Worm (Caenorhabditis elegans): ENCODE data around the gene spp-20.

spp-20 gene

ce11 chrV:6533030-6533429, 25.0 kb downstream of the spp-20 start, which contains the start of gene hpo-26:
Gene hpo-26, minus strand, starts transcription at chrV:6533060.
- TF ChIP-seq ceh-16 (tag; optimal IDR thresholded peaks at IDR 0.05) (no peak), lin-13 (GFP tag; optimal IDR thresholded peaks at IDR 0.05) (no peak), C34F6.9 (tag; optimal IDR thresholded peaks at IDR 0.05) (no peak), ztf-4 (tag; optimal IDR thresholded peaks at IDR 0.05) (no peak), zag-1 (tag; optimal IDR thresholded peaks at IDR 0.05) (no peak), mdl-1 (tag; optimal IDR thresholded peaks at IDR 0.05) (no peak), sma-9 (GFP tag; optimal IDR thresholded peaks at IDR 0.05) (peak; percentile 22), sma-9 (tag; optimal IDR thresholded peaks at IDR 0.05) (no peak), elt-3 (tag; optimal IDR thresholded peaks at IDR 0.05) (no peak), F13H6.1 (tag; optimal IDR thresholded peaks at IDR 0.05) (peak; percentile 70), R02D3.7 (tag; optimal IDR thresholded peaks at IDR 0.05) (no peak), nhr-129 (tag; optimal IDR thresholded peaks at IDR 0.05) (peak; percentile 39), skn-1 (tag; optimal IDR thresholded peaks at IDR 0.05) (no peak), mab-5 (tag; optimal IDR thresholded peaks at IDR 0.05) (no peak), dmd-4 (tag; optimal IDR thresholded peaks at IDR 0.05) (no peak)

DNA sequence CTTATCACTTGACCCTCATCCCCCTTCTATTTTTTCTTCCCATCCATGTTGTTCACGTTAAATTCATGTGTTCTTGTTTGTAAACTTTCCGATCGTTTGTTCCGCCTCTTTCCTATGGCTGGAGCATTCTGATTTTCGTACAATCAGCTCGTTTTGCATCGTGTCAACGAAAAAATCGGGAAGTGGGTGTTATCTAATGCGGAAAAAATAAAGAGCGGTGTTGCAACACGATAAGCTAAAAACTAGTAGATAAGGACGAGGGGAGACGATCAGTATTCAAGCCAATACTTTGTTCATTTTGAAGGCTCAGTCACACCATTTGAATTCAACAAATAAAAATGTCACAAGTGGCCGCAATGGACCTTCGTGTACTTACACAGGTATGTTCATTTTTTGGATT, 33.2 kb downstream of the spp-20 start, which contains the start of gene acs-1:
acs-1 (plus strand) TSS at position 233 of the 400 bp plus-strand sequence.
- TF ChIP-seq fos-1 (tag; optimal IDR thresholded peaks at IDR 0.05) (peak; percentile 82), ceh-16 (tag; optimal IDR thresholded peaks at IDR 0.05) (no peak), unc-62 (GFP tag; optimal IDR thresholded peaks at IDR 0.05) (no peak), alr-1 (tag; optimal IDR thresholded peaks at IDR 0.05) (no peak), egl-27 (tag; optimal IDR thresholded peaks at IDR 0.05) (peak; percentile 19)

ce11 chrV:6522879-6523497, 35.0 kb downstream of the spp-20 start:
- TF ChIP-seq zag-1 (tag; optimal IDR thresholded peaks at IDR 0.05): no peak
- TF ChIP-seq fos-1 (tag; optimal IDR thresholded peaks at IDR 0.05): peak; percentile 86
- no peak for TF ChIP-seq lin-13 (GFP tag; optimal IDR thresholded peaks at IDR 0.05)
- TF ChIP-seq mdl-1 (tag; optimal IDR thresholded peaks at IDR 0.05): no peak
- no peak for TF ChIP-seq elt-1 (tag; optimal IDR thresholded peaks at IDR 0.05)
- TF ChIP-seq ztf-4 (tag; optimal IDR thresholded peaks at IDR 0.05): no peak
- TF ChIP-seq nhr-6 (tag; optimal IDR thresholded peaks at IDR 0.05): no peak
- TF ChIP-seq sem-4 (tag; optimal IDR thresholded peaks at IDR 0.05): no peak
- TF ChIP-seq elt-3 (tag; optimal IDR thresholded peaks at IDR 0.05): no peak
- TF ChIP-seq peb-1 (tag; optimal IDR thresholded peaks at IDR 0.05): no peak
- TF ChIP-seq nhr-25 (tag; optimal IDR thresholded peaks at IDR 0.05): no peak
- peak; percentile 13 for TF ChIP-seq sma-9 (GFP tag; optimal IDR thresholded peaks at IDR 0.05)
- no peak for TF ChIP-seq sma-9 (tag; optimal IDR thresholded peaks at IDR 0.05)
- TF ChIP-seq gmeb-1 (tag; optimal IDR thresholded peaks at IDR 0.05): no peak
- TF ChIP-seq snpc-4 (tag; optimal IDR thresholded peaks at IDR 0.05): no peak
- no peak for TF ChIP-seq ama-1 (optimal IDR thresholded peaks at IDR 0.05)
- no peak for TF ChIP-seq dmd-4 (tag; optimal IDR thresholded peaks at IDR 0.05)
- TF ChIP-seq nhr-237 (tag; optimal IDR thresholded peaks at IDR 0.05): no peak

DNA sequence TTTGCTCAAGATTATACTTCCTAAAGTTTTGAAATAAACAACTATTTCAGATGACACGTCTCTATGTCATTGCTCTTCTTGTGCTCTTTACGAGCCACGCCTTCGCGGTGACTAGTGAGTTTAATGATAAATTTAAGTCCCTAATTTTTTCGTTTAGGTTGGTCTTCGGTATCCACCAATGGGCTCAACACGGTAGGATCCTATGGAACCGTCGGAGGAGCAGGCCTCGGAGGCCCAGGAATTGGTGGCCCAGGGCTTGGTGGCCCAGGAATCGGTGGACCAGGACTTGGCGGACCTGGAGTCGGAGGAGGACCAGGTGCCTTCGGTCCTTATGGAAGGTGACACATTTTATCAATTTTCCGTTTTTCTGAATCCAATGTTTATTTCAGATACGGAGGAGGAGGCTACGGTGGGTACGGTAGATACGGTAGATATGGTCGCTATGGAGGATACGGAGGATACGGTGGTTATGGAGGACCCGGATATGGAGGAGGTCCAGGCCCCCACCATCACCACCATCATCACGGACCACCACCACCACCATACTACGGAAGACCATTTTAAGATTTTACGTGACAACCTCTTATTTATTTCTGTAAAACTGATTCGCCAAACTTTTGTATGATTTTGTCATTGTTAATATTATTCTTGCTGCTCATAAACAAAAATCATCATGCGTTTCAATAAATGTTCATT, 37.5 kb downstream of the spp-20 start, which contains the start of the genes F46E10.2 and F46E10.18:
F46E10.2 (plus strand) TSS at position 51 of the 696 bp plus-strand sequence.
F46E10.18 (plus strand) TSS at position 646 of the 696 bp plus-strand sequence.
- TF ChIP-seq ztf-1 (GFP tag; conservative IDR thresholded peaks at IDR 0.05) (no peak), nhr-237 (tag; optimal IDR thresholded peaks at IDR 0.05) (no peak), alr-1 (tag; optimal IDR thresholded peaks at IDR 0.05) (no peak), nhr-11 (tag; optimal IDR thresholded peaks at IDR 0.05) (no peak), egl-27 (tag; optimal IDR thresholded peaks at IDR 0.05) (no peak), ZK546.5 (tag; optimal IDR thresholded peaks at IDR 0.05) (no peak), crh-2 (tag; optimal IDR thresholded peaks at IDR 0.05) (no peak)

- TF ChIP-seq aly-2 (tag; optimal IDR thresholded peaks at IDR 0.05): no peak
- no peak for TF ChIP-seq F13H6.1 (tag; optimal IDR thresholded peaks at IDR 0.05)
- TF ChIP-seq peb-1 (tag; optimal IDR thresholded peaks at IDR 0.05): no peak
- no peak for TF ChIP-seq nhr-129 (tag; optimal IDR thresholded peaks at IDR 0.05)
- no peak for TF ChIP-seq lin-13 (GFP tag; optimal IDR thresholded peaks at IDR 0.05)
Observed at ce11 chrV:6518225-6518396, 39.9 kb downstream of the spp-20 start, which contains the start of gene F46E10.3. Gene F46E10.3, plus strand, starts transcription at chrV:6518297.
